Fruit fly (Drosophila melanogaster): ENCODE measurements around the gene Rcd2.

DNA sequence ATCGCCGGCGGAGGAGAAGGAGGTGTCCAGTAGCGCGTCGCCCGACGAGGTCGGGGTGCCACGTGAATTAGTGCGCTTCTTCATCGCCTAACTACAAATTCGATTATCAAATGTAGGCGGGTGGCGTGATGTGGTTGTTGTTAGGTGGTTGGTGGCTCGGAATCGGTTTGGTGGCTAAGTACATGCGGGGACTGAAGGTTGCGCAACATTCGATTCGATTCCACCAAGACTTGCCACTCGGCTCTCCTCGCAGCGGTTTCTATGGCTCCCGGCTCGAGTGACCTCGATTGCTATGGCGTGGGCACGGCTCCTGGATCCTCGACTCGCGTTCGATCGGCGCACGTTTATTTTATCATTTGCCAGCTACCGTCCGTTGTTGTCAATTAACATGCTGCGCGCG lies 14.5 kb downstream of the Rcd2 start:
- TF ChIP-seq CG11617 (GFP tag; optimal IDR thresholded peaks at IDR 0.05): no peak
- no peak for TF ChIP-seq CG33017 (tag; optimal IDR thresholded peaks at IDR 0.05)
- TF ChIP-seq tj (GFP tag; optimal IDR thresholded peaks at IDR 0.05): no peak
- TF ChIP-seq CG7101 (tag; optimal IDR thresholded peaks at IDR 0.05): no peak
- TF ChIP-seq cnc (optimal IDR thresholded peaks at IDR 0.05): no peak
- no peak for TF ChIP-seq cic (GFP tag; optimal IDR thresholded peaks at IDR 0.05)
- no peak for TF ChIP-seq Mnt (GFP tag; optimal IDR thresholded peaks at IDR 0.05)
- no peak for TF ChIP-seq kay (GFP tag; ENCODE audit: borderline replicate concordance)
- no peak for TF ChIP-seq CG12768 (GFP tag; optimal IDR thresholded peaks at IDR 0.05)
- TF ChIP-seq CG7045 (GFP tag; optimal IDR thresholded peaks at IDR 0.05): no peak
- TF ChIP-seq toe (GFP tag; optimal IDR thresholded peaks at IDR 0.05): no peak
- TF ChIP-seq CG5204 (GFP tag; optimal IDR thresholded peaks at IDR 0.05): no peak
- no peak for TF ChIP-seq Clk (GFP tag; optimal IDR thresholded peaks at IDR 0.05)

All from whole organism, adult.